Worm (Caenorhabditis elegans) whole organism, L3 larva: ENCODE results near the gene phf-30.

Experiments used
- ZK546.5 ChIP-seq: sonication (generic microtip); optimal IDR thresholded peaks from 2 replicates; lab custom pipeline; 2017; ENCODE audit warnings: missing biosample characterization, missing genetic modification characterization
- ama-1 ChIP-seq: fragments of 150-350 bp; optimal IDR thresholded peaks from 2 replicates; lab custom pipeline; 2018
- ceh-16 ChIP-seq: sonication (generic microtip); optimal IDR thresholded peaks from 2 replicates; lab custom pipeline; 2017; ENCODE audit warnings: missing biosample characterization, missing genetic modification characterization
- ceh-82 ChIP-seq: fragments of 150-350 bp; optimal IDR thresholded peaks from 2 replicates; lab custom pipeline; 2014; ENCODE audit warnings: missing biosample characterization, missing genetic modification characterization
- egl-5 ChIP-seq: fragments of 150-350 bp; optimal IDR thresholded peaks from 2 replicates; lab custom pipeline; 2017; ENCODE audit warnings: missing biosample characterization, missing genetic modification reagents, missing genetic modification characterization, inconsistent platforms
- eor-1 ChIP-seq, 2 experiments: fragments of 150-350 bp; optimal IDR thresholded peaks; 2 replicates each; lab custom pipeline; 2014 to 2018; ENCODE audit warnings: missing biosample characterization in 2 of 2, missing genetic modification characterization in 2 of 2
- fkh-10 ChIP-seq: sonication (generic microtip); optimal IDR thresholded peaks from 2 replicates; lab custom pipeline; 2017; ENCODE audit warnings: missing biosample characterization, missing genetic modification reagents, missing genetic modification characterization
- nhr-12 ChIP-seq: fragments of 150-350 bp; optimal IDR thresholded peaks from 2 replicates; lab custom pipeline; 2014; ENCODE audit warnings: missing biosample characterization, missing genetic modification characterization
- nhr-237 ChIP-seq: fragments of 150-350 bp; optimal IDR thresholded peaks from 2 replicates; lab custom pipeline; 2014; ENCODE audit warnings: missing biosample characterization, missing genetic modification characterization
- nhr-77 ChIP-seq: fragments of 150-350 bp; optimal IDR thresholded peaks from 2 replicates; lab custom pipeline; 2014; ENCODE audit warnings: missing biosample characterization, missing genetic modification characterization
- pha-4 ChIP-seq: fragments of 150-350 bp; optimal IDR thresholded peaks from 2 replicates; lab custom pipeline; 2014; ENCODE audit warnings: missing biosample characterization, missing genetic modification reagents, missing genetic modification characterization
- snpc-4 ChIP-seq: fragments of 150-350 bp; optimal IDR thresholded peaks from 2 replicates; lab custom pipeline; 2014; ENCODE audit warnings: missing biosample characterization, missing genetic modification characterization

DNA sequence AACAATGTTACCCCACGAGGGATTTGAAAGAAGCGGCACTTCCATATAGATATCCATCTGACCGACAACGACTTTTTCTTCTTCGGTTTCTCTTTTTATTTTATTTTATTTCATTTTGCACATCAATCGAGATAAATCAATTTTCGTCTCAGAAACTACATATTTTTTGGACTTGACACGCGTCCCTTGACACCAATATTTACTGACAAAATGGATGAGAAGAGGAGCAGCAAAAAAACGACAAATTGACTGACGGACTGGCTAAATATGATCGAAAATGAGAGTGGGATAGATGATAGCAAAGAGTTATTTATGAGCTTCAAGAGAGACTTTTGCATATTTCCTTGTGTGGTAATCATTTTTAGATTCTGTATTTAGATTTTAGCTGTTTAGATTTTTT, 31.5 kb upstream of the phf-30 start:
- TF ChIP-seq egl-5 (tag; lab: Kevin White, UChicago) (no peak), pha-4 (tag; lab: Kevin White, UChicago) (no peak), snpc-4 (tag; lab: Kevin White, UChicago) (no peak), nhr-77 (tag; lab: Kevin White, UChicago) (no peak), nhr-237 (tag; lab: Kevin White, UChicago) (no peak), fkh-10 (GFP tag; lab: Kevin White, UChicago) (no peak), nhr-12 (tag; lab: Kevin White, UChicago) (no peak), eor-1 (tag; optimal IDR thresholded peaks at IDR 0.05; lab: Kevin White, UChicago) (no peak), ama-1 (no peak), ZK546.5 (tag; lab: Kevin White, UChicago) (no peak), ceh-16 (no peak), ceh-82 (tag; lab: Kevin White, UChicago) (no peak)
